Fruit fly (Drosophila melanogaster): Measurements from ENCODE around the gene Fuca.

- no peak for TF ChIP-seq unpg (GFP tag; optimal IDR thresholded peaks at IDR 0.05)
- no peak for TF ChIP-seq org-1 (GFP tag; optimal IDR thresholded peaks at IDR 0.05)
- TF ChIP-seq Kr (GFP tag; optimal IDR thresholded peaks at IDR 0.05) = no peak
- TF ChIP-seq Fer1 (GFP tag; optimal IDR thresholded peaks at IDR 0.05) = no peak
- peak; percentile 3 for TF ChIP-seq ind (GFP tag; optimal IDR thresholded peaks at IDR 0.05)
Measured at dm6 chr3L:11534391-11535246, 12.1 kb upstream of the Fuca start.
